Worm (Caenorhabditis elegans): ENCODE results near the gene fip-7.

Gene fip-7

DNA sequence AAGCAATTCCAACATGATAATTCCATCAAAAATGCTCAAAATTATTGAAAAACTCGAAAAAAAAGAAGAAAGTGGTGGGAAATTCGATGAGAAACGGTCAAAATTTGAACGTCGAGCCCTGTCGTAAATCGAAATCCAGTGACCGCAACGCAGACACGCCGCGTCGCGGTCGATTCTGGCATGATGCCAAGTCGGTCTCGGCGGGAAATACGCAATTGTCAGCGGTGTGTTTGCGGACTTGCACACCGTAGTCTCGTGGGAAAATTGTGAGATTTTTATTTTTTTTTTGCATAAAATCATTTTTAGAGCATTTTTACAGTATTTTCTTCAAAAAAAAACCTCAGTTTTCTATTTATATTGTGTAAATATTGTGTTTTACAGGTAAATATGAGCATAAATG is 30.2 kb downstream of the fip-7 start, which contains the start of gene tsr-2 (continued):
- TF ChIP-seq mdt-29 (GFP tag; IDR thresholded peaks at IDR 0.05): peak; percentile 51; the same call in 1 of the 2 replicates
- TF ChIP-seq daf-16 (GFP tag; optimal IDR thresholded peaks at IDR 0.05): peak in 1 of 2 experiments; percentile 62
- TF ChIP-seq daf-16 (tag; optimal IDR thresholded peaks at IDR 0.05): peak; percentile 72
- peak; percentile 87 for TF ChIP-seq dmd-6 (GFP tag; IDR thresholded peaks at IDR 0.05)
- TF ChIP-seq sdz-12 (GFP tag; optimal IDR thresholded peaks at IDR 0.05): no peak
- TF ChIP-seq F10B5.3 (tag; optimal IDR thresholded peaks at IDR 0.05): no peak
- TF ChIP-seq nhr-6 (tag; optimal IDR thresholded peaks at IDR 0.05): peak; percentile 72
- peak; percentile 98 for TF ChIP-seq aha-1 (tag)
- TF ChIP-seq mdl-1 (tag; optimal IDR thresholded peaks at IDR 0.05): peak in 1 of 2 experiments; percentile 76
- TF ChIP-seq snpc-4 (tag; optimal IDR thresholded peaks at IDR 0.05): no peak
- TF ChIP-seq unc-130 (GFP tag; optimal IDR thresholded peaks at IDR 0.05): peak; percentile 41
- no peak for TF ChIP-seq daf-12 (tag; optimal IDR thresholded peaks at IDR 0.05)
- peak; percentile 90 for TF ChIP-seq zfp-2 (tag; optimal IDR thresholded peaks at IDR 0.05)
- peak; percentile 70; the same call in 1 of the 2 replicates for TF ChIP-seq lin-29 (GFP tag; IDR thresholded peaks at IDR 0.05)
- no peak for TF ChIP-seq mxl-2 (GFP tag; conservative IDR thresholded peaks at IDR 0.05)
- TF ChIP-seq ceh-44 (GFP tag; IDR thresholded peaks at IDR 0.05): 0 out of 2 replicates have a peak, but pooled peaks have one; percentile 32
- peak; percentile 86 for TF ChIP-seq hlh-30 (tag; optimal IDR thresholded peaks at IDR 0.05; ENCODE audit: insufficient read depth)
- TF ChIP-seq Y105C5A.15 (GFP tag; IDR thresholded peaks at IDR 0.05): no peak
- TF ChIP-seq nhr-102 (tag; optimal IDR thresholded peaks at IDR 0.05): peak; percentile 69
- peak; percentile 43; the same call in 1 of the 2 replicates for TF ChIP-seq egl-43 (GFP tag; IDR thresholded peaks at IDR 0.05)
- no peak for TF ChIP-seq ceh-82 (tag; optimal IDR thresholded peaks at IDR 0.05)
- TF ChIP-seq vab-7 (GFP tag; IDR thresholded peaks at IDR 0.05): 0 out of 2 replicates have a peak, but pooled peaks have one; percentile 28
- no peak for TF ChIP-seq T20F7.1 (GFP tag; optimal IDR thresholded peaks at IDR 0.05)
- TF ChIP-seq F26F4.8 (GFP tag; conservative IDR thresholded peaks at IDR 0.05): no peak
- no peak for TF ChIP-seq ztf-11 (tag; optimal IDR thresholded peaks at IDR 0.05)
- no peak for TF ChIP-seq unc-39 (tag; optimal IDR thresholded peaks at IDR 0.05)
- TF ChIP-seq nhr-11 (tag; optimal IDR thresholded peaks at IDR 0.05): peak; percentile 92
- TF ChIP-seq ceh-32 (tag; optimal IDR thresholded peaks at IDR 0.05; ENCODE audit: poor library complexity): no peak
- TF ChIP-seq spr-3 (GFP tag; optimal IDR thresholded peaks at IDR 0.05): peak; percentile 33
- peak; percentile 50 for TF ChIP-seq set-16 (GFP tag; IDR thresholded peaks at IDR 0.05)
- TF ChIP-seq mes-2 (tag; optimal IDR thresholded peaks at IDR 0.05; ENCODE audit: poor library complexity, severe bottlenecking): peak; percentile 87
- 0 out of 2 replicates have a peak, but pooled peaks have one; percentile 77 for TF ChIP-seq nhr-42 (GFP tag; IDR thresholded peaks at IDR 0.05)
- TF ChIP-seq nhr-10 (tag; optimal IDR thresholded peaks at IDR 0.05): no peak
- TF ChIP-seq Y75B8A.6 (GFP tag; IDR thresholded peaks at IDR 0.05): no peak
- TF ChIP-seq nhr-28 (tag; optimal IDR thresholded peaks at IDR 0.05): peak; percentile 62
- no peak for TF ChIP-seq nhr-41 (GFP tag; IDR thresholded peaks at IDR 0.05)
- peak; percentile 89 for TF ChIP-seq dpl-1 (GFP tag; optimal IDR thresholded peaks at IDR 0.05)
- peak; percentile 42; the same call in 1 of the 2 replicates for TF ChIP-seq Y48G9A.11 (GFP tag; IDR thresholded peaks at IDR 0.05)
- TF ChIP-seq unc-62 (GFP tag; optimal IDR thresholded peaks at IDR 0.05 in 1 of 2): peak in 1 of 2 experiments; percentile 26
- no peak for TF ChIP-seq unc-62 (tag; optimal IDR thresholded peaks at IDR 0.05)
- peak; percentile 56 for TF ChIP-seq zip-2 (tag; optimal IDR thresholded peaks at IDR 0.05)
- TF ChIP-seq nhr-111 (GFP tag; optimal IDR thresholded peaks at IDR 0.05): no peak
- TF ChIP-seq ceh-62 (tag; optimal IDR thresholded peaks at IDR 0.05): no peak
- no peak for TF ChIP-seq tag-97 (GFP tag; IDR thresholded peaks at IDR 0.05)
- no peak for TF ChIP-seq cey-2 (tag; optimal IDR thresholded peaks at IDR 0.05; ENCODE audit: borderline replicate concordance, insufficient read depth)
- TF ChIP-seq F49E8.2 (tag; optimal IDR thresholded peaks at IDR 0.05; ENCODE audit: borderline replicate concordance): peak; percentile 37
- TF ChIP-seq dve-1 (tag; optimal IDR thresholded peaks at IDR 0.05; ENCODE audit: insufficient read depth): peak; percentile 97
- peak; percentile 83 for TF ChIP-seq T26A8.4 (GFP tag; IDR thresholded peaks at IDR 0.05)
- TF ChIP-seq ZK546.5 (tag; optimal IDR thresholded peaks at IDR 0.05): no peak
- TF ChIP-seq gei-8 (GFP tag; optimal IDR thresholded peaks at IDR 0.05): no peak
- no peak for TF ChIP-seq egl-27 (tag; optimal IDR thresholded peaks at IDR 0.05)
